Worm (Caenorhabditis elegans): Measurements from ENCODE around the gene asp-17.

ce11 chrV:19024683-19025082 is 12.4 kb downstream of the asp-17 start, which contains the start of gene Y39B6A.29:
- TF ChIP-seq nhr-12 (tag; optimal IDR thresholded peaks at IDR 0.05) (no peak), jun-1 (tag; optimal IDR thresholded peaks at IDR 0.05) (no peak), fos-1 (tag; optimal IDR thresholded peaks at IDR 0.05) (no peak), fkh-10 (GFP tag; optimal IDR thresholded peaks at IDR 0.05) (no peak), R02D3.7 (tag; optimal IDR thresholded peaks at IDR 0.05) (no peak), mdl-1 (tag; optimal IDR thresholded peaks at IDR 0.05) (no peak), elt-3 (tag; optimal IDR thresholded peaks at IDR 0.05) (no peak), egl-27 (tag; optimal IDR thresholded peaks at IDR 0.05) (no peak), nhr-237 (tag; optimal IDR thresholded peaks at IDR 0.05) (no peak), skn-1 (tag; optimal IDR thresholded peaks at IDR 0.05) (no peak), snpc-4 (tag; optimal IDR thresholded peaks at IDR 0.05) (no peak), ztf-4 (tag; optimal IDR thresholded peaks at IDR 0.05) (no peak), unc-62 (GFP tag; optimal IDR thresholded peaks at IDR 0.05) (no peak)
